Fruit fly (Drosophila melanogaster) whole organism, embryonic: ENCODE measurements around the gene CG14439.

Experiments used
- BtbVII ChIP-seq: fragments of 200-800 bp; sonication (Bioruptor generic); optimal IDR thresholded peaks from 3 replicates; lab custom pipeline; 2017; ENCODE audit warnings: missing biosample characterization, mild to moderate bottlenecking, missing genetic modification characterization
- CG10462 ChIP-seq: fragments of 200-800 bp; sonication (Bioruptor generic); optimal IDR thresholded peaks from 2 replicates; lab custom pipeline; 2016; ENCODE audit warnings: missing biosample characterization, missing genetic modification characterization
- CG12104 ChIP-seq: fragments of 200-800 bp; sonication (Bioruptor generic); optimal IDR thresholded peaks from 3 replicates; lab custom pipeline; 2016; ENCODE audit warnings: missing biosample characterization, missing genetic modification characterization
- CG12659 ChIP-seq: fragments of 200-800 bp; sonication (Bioruptor generic); optimal IDR thresholded peaks from 3 replicates; lab custom pipeline; 2017; ENCODE audit warnings: mild to moderate bottlenecking, missing biosample characterization, missing genetic modification reagents, missing genetic modification characterization
- CG12744 ChIP-seq: fragments of 200-800 bp; sonication (Bioruptor generic); optimal IDR thresholded peaks from 2 replicates; lab custom pipeline; 2016; ENCODE audit warnings: missing biosample characterization, missing genetic modification characterization
- CG14860 ChIP-seq: fragments of 200-800 bp; sonication (Bioruptor generic); IDR thresholded peaks from 3 replicates; pipeline ENCODE4 v1.3.6; 2022; ENCODE audit warnings: missing biosample characterization, missing genetic modification characterization; ENCODE audit not compliant: partially characterized antibody
- CG17328 ChIP-seq: fragments of 200-800 bp; sonication (Bioruptor generic); IDR thresholded peaks from 2 replicates; pipeline ENCODE4 v1.3.6; 2022; ENCODE audit warnings: missing biosample characterization, missing genetic modification characterization
- CG18476 ChIP-seq: fragments of 200-800 bp; sonication (Bioruptor generic); optimal IDR thresholded peaks from 2 replicates; lab custom pipeline; 2016; ENCODE audit warnings: missing biosample characterization, mild to moderate bottlenecking, missing genetic modification characterization
- CG18764 ChIP-seq: fragments of 200-800 bp; sonication (Bioruptor generic); optimal IDR thresholded peaks from 3 replicates; lab custom pipeline; 2016; ENCODE audit warnings: missing biosample characterization, missing genetic modification characterization
- CG31365 ChIP-seq: fragments of 200-800 bp; sonication (Bioruptor generic); optimal IDR thresholded peaks from 2 replicates; lab custom pipeline; 2018; ENCODE audit warnings: missing biosample characterization, mild to moderate bottlenecking, missing genetic modification characterization
- CG3995 ChIP-seq: fragments of 200-800 bp; sonication (Bioruptor generic); optimal IDR thresholded peaks from 3 replicates; lab custom pipeline; 2016; ENCODE audit warnings: missing biosample characterization, missing genetic modification characterization
- CG4617 ChIP-seq: fragments of 200-800 bp; sonication (Bioruptor generic); optimal IDR thresholded peaks from 3 replicates; lab custom pipeline; 2016; ENCODE audit warnings: missing biosample characterization, missing genetic modification characterization, borderline replicate concordance
- CG5180 ChIP-seq: fragments of 200-800 bp; sonication (Bioruptor generic); optimal IDR thresholded peaks from 3 replicates; lab custom pipeline; 2017; ENCODE audit warnings: missing biosample characterization, missing genetic modification characterization, mild to moderate bottlenecking, moderate library complexity, missing genetic modification reagents
- CG6272 ChIP-seq: fragments of 200-800 bp; sonication (Bioruptor generic); IDR thresholded peaks from 2 replicates; pipeline ENCODE4 v1.3.6; 2022; ENCODE audit warnings: missing biosample characterization, missing genetic modification characterization
- CG7372 ChIP-seq: fragments of 200-800 bp; sonication (Bioruptor generic); IDR thresholded peaks from 2 replicates; pipeline ENCODE4 v1.3.6; 2022; ENCODE audit warnings: missing biosample characterization, missing genetic modification characterization
- CG8478 ChIP-seq: fragments of >200 bp; optimal IDR thresholded peaks from 2 replicates; lab custom pipeline; 2018
- CG8944 ChIP-seq: fragments of 200-800 bp; sonication (Bioruptor generic); optimal IDR thresholded peaks from 3 replicates; lab custom pipeline; 2016; ENCODE audit warnings: missing biosample characterization, missing genetic modification characterization
- CG9215 ChIP-seq: fragments of 200-800 bp; sonication (Bioruptor generic); IDR thresholded peaks from 2 replicates; pipeline ENCODE4 v1.3.6; 2022; ENCODE audit warnings: missing biosample characterization, missing genetic modification characterization
- CG9609 ChIP-seq: fragments of 200-800 bp; sonication (Bioruptor generic); optimal IDR thresholded peaks from 3 replicates; lab custom pipeline; 2016; ENCODE audit warnings: missing biosample characterization, missing genetic modification characterization
- CG9876 ChIP-seq: fragments of 200-800 bp; sonication (Bioruptor generic); optimal IDR thresholded peaks from 2 replicates; lab custom pipeline; 2016; ENCODE audit warnings: missing biosample characterization, missing genetic modification characterization
- CHES-1-like ChIP-seq: fragments of 200-800 bp; sonication (Bioruptor generic); optimal IDR thresholded peaks from 2 replicates; lab custom pipeline; 2016; ENCODE audit warnings: missing biosample characterization, missing genetic modification characterization
- D ChIP-seq, 2 experiments: fragments of 200-800 bp in 1 of 2; fragments of >200 bp in 1 of 2; sonication (Bioruptor generic) in 1 of 2; optimal IDR thresholded peaks; 2 replicates in 1 of 2; 3 replicates in 1 of 2; lab custom pipeline; 2017; ENCODE audit warnings: mild to moderate bottlenecking in 1 of 2, missing biosample characterization in 1 of 2, missing genetic modification characterization in 1 of 2, missing genetic modification reagents in 1 of 2
- D19A ChIP-seq: fragments of 200-800 bp; optimal IDR thresholded peaks from 3 replicates; lab custom pipeline; 2019; ENCODE audit warnings: missing biosample characterization, mild to moderate bottlenecking, missing genetic modification characterization, moderate library complexity
- Elba2 ChIP-seq: fragments of 200-800 bp; sonication (Bioruptor generic); optimal IDR thresholded peaks from 3 replicates; lab custom pipeline; 2016; ENCODE audit warnings: missing biosample characterization, missing genetic modification characterization
- Ets65A ChIP-seq: fragments of 200-800 bp; sonication (Bioruptor generic); peaks from one replicate; lab custom pipeline; 2016; ENCODE audit warnings: missing biosample characterization, missing genetic modification characterization
- HmgD ChIP-seq: fragments of 200-800 bp; sonication (Bioruptor generic); optimal IDR thresholded peaks from 3 replicates; lab custom pipeline; 2016; ENCODE audit warnings: missing biosample characterization, missing genetic modification characterization
- Rfx ChIP-seq: fragments of 200-800 bp; sonication (Bioruptor generic); IDR thresholded peaks from 2 replicates; pipeline ENCODE4 v1.3.6; 2022; ENCODE audit warnings: missing biosample characterization, missing genetic modification characterization
- Sin3A ChIP-seq: fragments of >200 bp; optimal IDR thresholded peaks from 2 replicates; lab custom pipeline; 2018
- ap ChIP-seq: fragments of 200-800 bp; sonication (Bioruptor generic); IDR thresholded peaks from 2 replicates; pipeline ENCODE4 v1.3.6; 2022; ENCODE audit warnings: missing biosample characterization, missing genetic modification characterization
- dmrt99B ChIP-seq: fragments of 200-800 bp; sonication (Bioruptor generic); optimal IDR thresholded peaks from 2 replicates; lab custom pipeline; 2018; ENCODE audit warnings: missing biosample characterization, mild to moderate bottlenecking, missing genetic modification characterization, moderate library complexity
- exex ChIP-seq: fragments of 200-800 bp; sonication (Bioruptor generic); optimal IDR thresholded peaks from 4 replicates; lab custom pipeline; 2018; ENCODE audit warnings: missing biosample characterization, mild to moderate bottlenecking, missing genetic modification characterization, moderate library complexity
- gce ChIP-seq: fragments of 200-800 bp; sonication (Bioruptor generic); IDR thresholded peaks from 3 replicates; pipeline ENCODE4 v1.3.6; 2022; ENCODE audit warnings: missing biosample characterization, missing genetic modification characterization
- grn ChIP-seq: fragments of 200-800 bp; sonication (Bioruptor generic); optimal IDR thresholded peaks from 3 replicates; lab custom pipeline; 2017; ENCODE audit warnings: missing biosample characterization, missing genetic modification characterization
- gsb-n ChIP-seq: fragments of 200-800 bp; sonication (Bioruptor generic); optimal IDR thresholded peaks from 3 replicates; lab custom pipeline; 2018; ENCODE audit warnings: missing biosample characterization, mild to moderate bottlenecking, missing genetic modification characterization
- h ChIP-seq: fragments of >200 bp; optimal IDR thresholded peaks from 2 replicates; lab custom pipeline; 2017
- her ChIP-seq: fragments of 200-800 bp; sonication (Bioruptor generic); optimal IDR thresholded peaks from 2 replicates; lab custom pipeline; 2016; ENCODE audit warnings: missing biosample characterization, missing genetic modification characterization
- jing ChIP-seq: fragments of 200-800 bp; sonication (Bioruptor generic); optimal IDR thresholded peaks from 2 replicates; lab custom pipeline; 2018; ENCODE audit warnings: missing biosample characterization, mild to moderate bottlenecking, missing genetic modification characterization
- jumu ChIP-seq: fragments of 200-800 bp; sonication (Bioruptor generic); optimal IDR thresholded peaks from 3 replicates; lab custom pipeline; 2016; ENCODE audit warnings: missing biosample characterization, missing genetic modification characterization
- knrl ChIP-seq: fragments of 200-800 bp; sonication (Bioruptor generic); IDR thresholded peaks from 3 replicates; pipeline ENCODE4 v1.3.6; 2022; ENCODE audit warnings: missing biosample characterization, missing genetic modification characterization; ENCODE audit not compliant: partially characterized antibody
- lab ChIP-seq: fragments of 200-800 bp; sonication (Bioruptor generic); optimal IDR thresholded peaks from 3 replicates; lab custom pipeline; 2017; ENCODE audit warnings: missing biosample characterization, missing genetic modification characterization, mild to moderate bottlenecking, moderate library complexity, missing genetic modification reagents
- mirr ChIP-seq: fragments of 200-800 bp; sonication (Bioruptor generic); optimal IDR thresholded peaks from 3 replicates; lab custom pipeline; 2018; ENCODE audit warnings: missing biosample characterization, mild to moderate bottlenecking, missing genetic modification characterization
- nom ChIP-seq: fragments of 200-800 bp; sonication (Bioruptor generic); optimal IDR thresholded peaks from 2 replicates; lab custom pipeline; 2017; ENCODE audit warnings: missing biosample characterization, missing genetic modification characterization, mild to moderate bottlenecking, moderate library complexity, missing genetic modification reagents
- onecut ChIP-seq: fragments of 200-800 bp; sonication (Bioruptor generic); IDR thresholded peaks from 2 replicates; pipeline ENCODE4 v1.3.6; 2022; ENCODE audit warnings: missing biosample characterization, missing genetic modification characterization
- pho ChIP-seq: fragments of 200-800 bp; sonication (Bioruptor generic); optimal IDR thresholded peaks from 2 replicates; lab custom pipeline; 2016; ENCODE audit warnings: missing biosample characterization, missing genetic modification characterization
- pzg ChIP-seq: fragments of 200-800 bp; sonication (Bioruptor generic); optimal IDR thresholded peaks from 3 replicates; lab custom pipeline; 2018; ENCODE audit warnings: missing biosample characterization, mild to moderate bottlenecking, missing genetic modification characterization, moderate library complexity
- sens ChIP-seq: fragments of 200-800 bp; sonication (Bioruptor generic); peaks from one replicate; lab custom pipeline; 2016; ENCODE audit warnings: missing biosample characterization, missing genetic modification characterization
- sens-2 ChIP-seq: fragments of 200-800 bp; sonication (Bioruptor generic); IDR thresholded peaks from 2 replicates; pipeline ENCODE4 v1.3.6; 2022; ENCODE audit warnings: missing biosample characterization, missing genetic modification characterization
- tap ChIP-seq: fragments of 200-800 bp; optimal IDR thresholded peaks from 3 replicates; lab custom pipeline; 2019; ENCODE audit warnings: missing biosample characterization, mild to moderate bottlenecking, missing genetic modification characterization, moderate library complexity
- tin ChIP-seq: fragments of 200-800 bp; sonication (Bioruptor generic); optimal IDR thresholded peaks from 3 replicates; lab custom pipeline; 2016; ENCODE audit warnings: missing biosample characterization, missing genetic modification characterization
- twi ChIP-seq: fragments of 200-800 bp; optimal IDR thresholded peaks from 2 replicates; lab custom pipeline; 2019; ENCODE audit warnings: missing biosample characterization, mild to moderate bottlenecking, missing genetic modification characterization, moderate library complexity
- tx ChIP-seq: fragments of 200-800 bp; sonication (Bioruptor generic); optimal IDR thresholded peaks from 2 replicates; lab custom pipeline; 2016; ENCODE audit warnings: missing biosample characterization, missing genetic modification characterization
- zfh1 ChIP-seq: fragments of 200-800 bp; sonication (Bioruptor generic); IDR thresholded peaks from 3 replicates; pipeline ENCODE4 v1.3.6; 2022; ENCODE audit warnings: missing biosample characterization, missing genetic modification characterization

Gene CG14439

DNA sequence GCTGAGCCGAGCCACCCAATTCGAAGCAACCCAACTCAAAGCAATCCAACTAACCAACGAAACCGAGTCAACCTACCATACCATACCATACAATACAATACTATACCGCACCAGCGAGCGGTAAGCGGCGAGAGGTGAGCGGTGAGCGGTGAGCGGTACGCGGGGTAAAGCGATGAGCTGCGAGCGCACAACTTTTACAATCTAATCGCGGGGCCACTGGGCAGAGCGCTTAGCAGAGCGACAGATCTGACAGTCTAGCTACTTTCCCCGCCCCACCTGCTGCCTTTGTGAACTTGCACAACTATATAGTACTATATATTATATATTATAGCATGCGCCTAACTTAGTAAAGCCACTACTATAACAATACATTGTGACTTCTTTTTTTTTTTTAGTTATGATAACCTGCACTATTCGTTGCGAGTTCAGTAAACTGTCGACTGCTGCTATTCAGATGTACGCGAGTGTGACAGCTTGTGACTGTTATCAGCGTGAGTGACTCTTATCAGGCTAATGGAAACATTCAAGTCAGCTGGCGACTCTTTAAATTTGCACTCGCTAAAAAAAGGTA, 53.5 kb downstream of the CG14439 start (continued):
- no peak for TF ChIP-seq CG7372
- TF ChIP-seq her (GFP tag; lab: Kevin White, UChicago), result no peak
- peak; percentile 33; the same call in 1 of the 2 replicates for TF ChIP-seq CG9215 (GFP tag; lab: Robert Waterston, UW)
- TF ChIP-seq CG14860, result no peak
- TF ChIP-seq tin, result no peak
- peak; percentile 50 for TF ChIP-seq dmrt99B (tag; lab: Kevin White, UChicago)
- no peak for TF ChIP-seq HmgD (GFP tag; lab: Kevin White, UChicago)
- peak; percentile 45 for TF ChIP-seq Ets65A (GFP tag; lab: Kevin White, UChicago)
- TF ChIP-seq gce (GFP tag; lab: Robert Waterston, UW), result no peak
- no peak for TF ChIP-seq CG12744 (GFP tag; lab: Kevin White, UChicago)
- no peak for TF ChIP-seq CG6272 (GFP tag; lab: Robert Waterston, UW)
- no peak for TF ChIP-seq h (lab: Kevin White, UChicago)
- TF ChIP-seq knrl (GFP tag; lab: Robert Waterston, UW), result no peak
- TF ChIP-seq CG17328 (GFP tag; lab: Robert Waterston, UW), result peak; percentile 67
- peak; percentile 33 for TF ChIP-seq grn
- TF ChIP-seq CG4617, result no peak
- no peak for TF ChIP-seq CHES-1-like (GFP tag; lab: Kevin White, UChicago)
- TF ChIP-seq D (optimal IDR thresholded peaks at IDR 0.05; lab: Kevin White, UChicago), result no peak
- no peak for TF ChIP-seq D (GFP tag; optimal IDR thresholded peaks at IDR 0.05; lab: Kevin White, UChicago)
- peak; percentile 60; the same call in 1 of the 2 replicates for TF ChIP-seq Rfx
- TF ChIP-seq Sin3A (lab: Kevin White, UChicago), result no peak
- no peak for TF ChIP-seq CG18476
- no peak for TF ChIP-seq Elba2 (GFP tag; lab: Kevin White, UChicago)
- no peak for TF ChIP-seq jumu (GFP tag; lab: Kevin White, UChicago)
- no peak for TF ChIP-seq CG12104 (GFP tag; lab: Kevin White, UChicago)
- TF ChIP-seq CG9876, result no peak
- TF ChIP-seq sens (GFP tag; lab: Kevin White, UChicago), result peak; percentile 50
- TF ChIP-seq onecut (GFP tag; lab: Robert Waterston, UW), result no peak
- TF ChIP-seq CG12659 (GFP tag; lab: Kevin White, UChicago), result peak; percentile 56
- TF ChIP-seq gsb-n (tag; lab: Kevin White, UChicago), result no peak
- no peak for TF ChIP-seq nom (GFP tag; lab: Kevin White, UChicago)
- TF ChIP-seq CG5180 (GFP tag; lab: Kevin White, UChicago), result peak; percentile 91
- peak; percentile 8 for TF ChIP-seq pho
- TF ChIP-seq CG10462, result no peak
- TF ChIP-seq exex (tag; lab: Kevin White, UChicago), result peak; percentile 71
- TF ChIP-seq CG3995 (GFP tag; lab: Kevin White, UChicago), result peak; percentile 2
- no peak for TF ChIP-seq tap (tag; lab: Kevin White, UChicago)
- no peak for TF ChIP-seq CG9609 (GFP tag; lab: Kevin White, UChicago)
- no peak for TF ChIP-seq sens-2 (GFP tag; lab: Robert Waterston, UW)
- TF ChIP-seq tx (GFP tag; lab: Kevin White, UChicago), result no peak
- TF ChIP-seq ap (GFP tag; lab: Robert Waterston, UW), result no peak
- TF ChIP-seq lab (GFP tag; lab: Kevin White, UChicago), result peak; percentile 62
- TF ChIP-seq CG8944 (GFP tag; lab: Kevin White, UChicago), result no peak
- TF ChIP-seq CG8478 (lab: Kevin White, UChicago), result no peak
- TF ChIP-seq CG18764 (GFP tag; lab: Kevin White, UChicago), result no peak
- no peak for TF ChIP-seq BtbVII (GFP tag; lab: Kevin White, UChicago)
- no peak for TF ChIP-seq jing (GFP tag; lab: Kevin White, UChicago)
- no peak for TF ChIP-seq CG31365
- no peak for TF ChIP-seq twi (tag; lab: Kevin White, UChicago)
- no peak for TF ChIP-seq D19A
- TF ChIP-seq mirr (GFP tag; lab: Kevin White, UChicago), result peak; percentile 60
- peak; percentile 6 for TF ChIP-seq pzg (GFP tag; lab: Kevin White, UChicago)
- TF ChIP-seq zfh1, result no peak
